Worm (Caenorhabditis elegans) whole organism, L1 larva: ENCODE results near the gene C03A3.9.

Experiments
- alr-1 ChIP-seq: fragments of 200-800 bp; sonication (Bioruptor generic); optimal IDR thresholded peaks from 2 replicates; lab custom pipeline; 2018; ENCODE audit warnings: borderline replicate concordance, mild to moderate bottlenecking, missing genetic modification characterization, missing compliant biosample characterization
- sup-37 ChIP-seq: fragments of 200-800 bp; sonication (Bioruptor generic); optimal IDR thresholded peaks from 2 replicates; lab custom pipeline; 2018; ENCODE audit warnings: mild to moderate bottlenecking, missing genetic modification characterization, missing compliant biosample characterization

DNA sequence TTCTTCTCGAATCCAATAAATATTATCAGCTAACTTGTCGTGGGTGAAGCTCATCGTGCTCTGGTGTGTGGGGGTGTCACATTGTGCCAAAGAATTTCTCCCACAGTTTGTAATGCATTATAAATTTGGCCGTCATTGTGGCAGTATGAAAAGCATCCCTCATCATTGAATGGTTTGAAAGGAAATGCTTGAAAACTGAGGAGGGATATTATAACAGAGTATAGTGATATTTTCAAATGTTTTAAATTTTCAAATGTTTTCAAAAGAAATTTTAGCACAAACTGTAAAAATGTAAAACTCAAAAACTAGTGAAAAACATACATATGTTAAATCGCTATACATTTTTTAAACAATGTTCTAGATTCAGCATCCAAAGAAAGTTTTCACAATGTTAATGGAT is 2.2 kb downstream of the C03A3.9 start, which contains the start of gene C03A3.3:
- TF ChIP-seq alr-1: no peak
- no peak for TF ChIP-seq sup-37 (GFP tag; lab: Kevin White, UChicago)
